Fruit fly (Drosophila melanogaster): ENCODE results near the gene mad2.

DNA sequence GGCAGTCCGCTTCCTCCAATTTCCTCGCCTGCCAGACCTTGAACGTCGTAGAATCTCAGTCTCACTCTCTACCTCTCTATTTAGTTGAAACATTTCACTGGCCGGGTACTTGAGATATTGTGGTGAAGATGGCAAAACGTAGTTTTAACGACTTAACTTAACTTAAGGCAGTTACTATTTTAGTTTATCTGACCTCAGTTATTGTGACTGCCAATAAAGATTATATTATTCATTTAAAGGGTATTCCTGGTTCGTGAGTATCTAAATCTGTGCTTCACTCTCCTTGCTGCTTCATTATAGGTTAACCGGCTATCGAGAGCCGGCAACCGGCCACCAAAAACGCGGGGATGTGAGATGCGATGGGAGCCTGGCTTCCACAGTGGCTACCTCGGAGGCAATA is 42.2 kb upstream of the mad2 start:
- TF ChIP-seq EcR (GFP tag; optimal IDR thresholded peaks at IDR 0.05) = no peak
- no peak for TF ChIP-seq usp (GFP tag; optimal IDR thresholded peaks at IDR 0.05)
- no peak for TF ChIP-seq pan (optimal IDR thresholded peaks at IDR 0.05)
- no peak for TF ChIP-seq CG8478 (optimal IDR thresholded peaks at IDR 0.05)
